Worm (Caenorhabditis elegans) whole organism, L2 larva: ENCODE results near the gene unc-97.

ENCODE experiments used
- F13H6.1 ChIP-seq: sonication (generic microtip); optimal IDR thresholded peaks from 2 replicates; lab custom pipeline; 2016; ENCODE audit warnings: missing genetic modification characterization, missing compliant biosample characterization
- blmp-1 ChIP-seq: sonication (generic microtip); optimal IDR thresholded peaks from 2 replicates; lab custom pipeline; 2017; ENCODE audit warnings: missing genetic modification characterization, mild to moderate bottlenecking, missing compliant biosample characterization, antibody characterized with exemption, moderate library complexity; ENCODE audit not compliant: insufficient read depth
- lin-11 ChIP-seq: fragments of 150-350 bp; sonication (generic microtip); optimal IDR thresholded peaks from 2 replicates; lab custom pipeline; 2014; ENCODE audit warnings: missing biosample characterization, missing genetic modification characterization, inconsistent platforms, mixed read lengths
- nhr-10 ChIP-seq: sonication (generic microtip); optimal IDR thresholded peaks from 2 replicates; lab custom pipeline; 2017; ENCODE audit warnings: missing biosample characterization, missing genetic modification characterization
- nhr-237 ChIP-seq: fragments of 150-350 bp; optimal IDR thresholded peaks from 2 replicates; lab custom pipeline; 2014; ENCODE audit warnings: missing biosample characterization, missing genetic modification characterization
- nhr-25 ChIP-seq: fragments of 150-350 bp; sonication (generic microtip); optimal IDR thresholded peaks from 3 replicates; lab custom pipeline; 2014; ENCODE audit warnings: missing biosample characterization, missing genetic modification characterization
- nhr-77 ChIP-seq: fragments of 150-350 bp; optimal IDR thresholded peaks from 2 replicates; lab custom pipeline; 2014; ENCODE audit warnings: missing biosample characterization, missing genetic modification characterization
- skn-1 ChIP-seq: sonication (generic microtip); optimal IDR thresholded peaks from 2 replicates; lab custom pipeline; 2017; ENCODE audit warnings: missing biosample characterization, missing genetic modification characterization
- unc-39 ChIP-seq: fragments of 150-350 bp; optimal IDR thresholded peaks from 2 replicates; lab custom pipeline; 2014; ENCODE audit warnings: missing biosample characterization, missing genetic modification characterization
- unc-62 ChIP-seq: fragments of 150-350 bp; optimal IDR thresholded peaks from 2 replicates; lab custom pipeline; 2014; ENCODE audit warnings: missing biosample characterization, missing genetic modification reagents, missing genetic modification characterization
- ztf-11 ChIP-seq: sonication (generic microtip); optimal IDR thresholded peaks from 2 replicates; lab custom pipeline; 2017; ENCODE audit warnings: missing biosample characterization, missing genetic modification characterization

ce11 chrX:5644112-5644511 is 51.2 kb downstream of the unc-97 start:
- TF ChIP-seq nhr-10 (tag; lab: Kevin White, UChicago) (no peak), ztf-11 (tag; lab: Kevin White, UChicago) (no peak), lin-11 (tag; lab: Kevin White, UChicago) (no peak), nhr-237 (tag; lab: Kevin White, UChicago) (no peak), unc-39 (no peak), F13H6.1 (tag; lab: Kevin White, UChicago) (no peak), nhr-77 (no peak), skn-1 (no peak), blmp-1 (tag; lab: Kevin White, UChicago) (no peak), nhr-25 (tag; lab: Kevin White, UChicago) (no peak), unc-62 (GFP tag; lab: Kevin White, UChicago) (no peak)
